Fruit fly (Drosophila melanogaster) whole organism, adult: Measurements from ENCODE around the gene Nna1.

Experiments
- CG14711 ChIP-seq: fragments of 200-800 bp; sonication (Bioruptor generic); optimal IDR thresholded peaks from 2 replicates; lab custom pipeline; 2018; ENCODE audit warnings: missing biosample characterization, mild to moderate bottlenecking, missing genetic modification characterization, moderate library complexity
- CG5204 ChIP-seq: fragments of 200-800 bp; sonication (Bioruptor generic); optimal IDR thresholded peaks from 2 replicates; lab custom pipeline; 2016; ENCODE audit warnings: missing biosample characterization, missing genetic modification characterization
- CG7101 ChIP-seq: fragments of 200-800 bp; sonication (Bioruptor generic); optimal IDR thresholded peaks from 2 replicates; lab custom pipeline; 2018; ENCODE audit warnings: missing biosample characterization, mild to moderate bottlenecking, missing genetic modification characterization, moderate library complexity
- Crg-1 ChIP-seq: fragments of 200-800 bp; sonication (Bioruptor generic); optimal IDR thresholded peaks from 2 replicates; lab custom pipeline; 2016; ENCODE audit warnings: missing biosample characterization, missing genetic modification characterization
- Hr96 ChIP-seq: fragments of 200-800 bp; sonication (Bioruptor generic); optimal IDR thresholded peaks from 2 replicates; lab custom pipeline; 2016; ENCODE audit warnings: missing biosample characterization, missing genetic modification characterization
- bab1 ChIP-seq: fragments of 200-800 bp; sonication (Bioruptor generic); optimal IDR thresholded peaks from 3 replicates; lab custom pipeline; 2019; ENCODE audit warnings: missing biosample characterization, mild to moderate bottlenecking, missing genetic modification characterization, moderate library complexity
- cic ChIP-seq: fragments of 200-800 bp; sonication (Bioruptor generic); optimal IDR thresholded peaks from 2 replicates; lab custom pipeline; 2017; ENCODE audit warnings: missing biosample characterization, mild to moderate bottlenecking, missing genetic modification characterization, moderate library complexity
- kay ChIP-seq: fragments of 200-800 bp; sonication (Bioruptor generic); peaks from one replicate; lab custom pipeline; 2016; ENCODE audit warnings: missing biosample characterization, missing genetic modification characterization, borderline replicate concordance
- ovo ChIP-seq: fragments of 200-800 bp; sonication (Bioruptor generic); optimal IDR thresholded peaks from 2 replicates; lab custom pipeline; 2016; ENCODE audit warnings: missing biosample characterization, missing genetic modification characterization
- toe ChIP-seq: fragments of 200-800 bp; sonication (Bioruptor generic); optimal IDR thresholded peaks from 2 replicates; lab custom pipeline; 2016; ENCODE audit warnings: missing biosample characterization, missing genetic modification characterization

DNA sequence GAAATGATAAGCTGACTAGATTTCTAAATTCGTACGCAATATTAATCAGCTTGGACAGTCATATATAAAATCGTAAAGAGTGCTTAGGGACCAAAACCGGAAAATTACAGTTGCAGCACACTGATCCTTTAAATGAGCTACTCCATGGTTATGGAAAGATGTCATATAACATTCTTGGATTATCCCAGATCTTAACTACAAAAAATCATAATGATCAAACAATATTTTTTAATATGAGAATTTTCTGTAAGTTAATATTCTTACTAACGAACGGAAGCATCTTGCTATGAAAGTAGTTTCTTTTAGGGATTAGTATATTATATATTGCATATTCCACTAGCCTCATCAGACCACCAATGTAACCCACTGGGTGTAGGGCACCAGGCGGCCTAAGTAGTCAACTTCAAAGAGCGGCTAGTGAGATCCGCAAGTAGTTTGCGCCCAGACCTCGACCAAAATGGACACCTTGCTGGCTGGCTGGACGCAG, 15.6 kb upstream of the Nna1 start, which contains the start of gene CG11162:
- TF ChIP-seq CG5204 (GFP tag; lab: Kevin White, UChicago) (no peak), toe (GFP tag; lab: Kevin White, UChicago) (no peak), bab1 (GFP tag; lab: Kevin White, UChicago) (no peak), Hr96 (GFP tag; lab: Kevin White, UChicago) (no peak), ovo (GFP tag; lab: Kevin White, UChicago) (no peak), cic (GFP tag; lab: Kevin White, UChicago) (no peak), kay (no peak), CG7101 (tag; lab: Kevin White, UChicago) (peak; percentile 53), CG14711 (tag; lab: Kevin White, UChicago) (peak; percentile 27), Crg-1 (GFP tag; lab: Kevin White, UChicago) (no peak)
